Worm (Caenorhabditis elegans) whole organism, L4/young adult: Measurements from ENCODE around the gene W06G6.17.

Experiments
- W03F9.2 ChIP-seq: fragments of 150-350 bp; optimal IDR thresholded peaks from 2 replicates; lab custom pipeline; 2014; ENCODE audit warnings: missing biosample characterization, missing genetic modification characterization
- dao-5 ChIP-seq: sonication (generic microtip); optimal IDR thresholded peaks from 2 replicates; lab custom pipeline; 2016; ENCODE audit warnings: missing genotype, missing genetic modification characterization, moderate library complexity, missing compliant biosample characterization
- him-1 ChIP-seq: sonication (generic microtip); optimal IDR thresholded peaks from 2 replicates; lab custom pipeline; 2016; ENCODE audit warnings: missing genotype, missing genetic modification reagents, missing genetic modification characterization, missing compliant biosample characterization

Gene W06G6.17

DNA sequence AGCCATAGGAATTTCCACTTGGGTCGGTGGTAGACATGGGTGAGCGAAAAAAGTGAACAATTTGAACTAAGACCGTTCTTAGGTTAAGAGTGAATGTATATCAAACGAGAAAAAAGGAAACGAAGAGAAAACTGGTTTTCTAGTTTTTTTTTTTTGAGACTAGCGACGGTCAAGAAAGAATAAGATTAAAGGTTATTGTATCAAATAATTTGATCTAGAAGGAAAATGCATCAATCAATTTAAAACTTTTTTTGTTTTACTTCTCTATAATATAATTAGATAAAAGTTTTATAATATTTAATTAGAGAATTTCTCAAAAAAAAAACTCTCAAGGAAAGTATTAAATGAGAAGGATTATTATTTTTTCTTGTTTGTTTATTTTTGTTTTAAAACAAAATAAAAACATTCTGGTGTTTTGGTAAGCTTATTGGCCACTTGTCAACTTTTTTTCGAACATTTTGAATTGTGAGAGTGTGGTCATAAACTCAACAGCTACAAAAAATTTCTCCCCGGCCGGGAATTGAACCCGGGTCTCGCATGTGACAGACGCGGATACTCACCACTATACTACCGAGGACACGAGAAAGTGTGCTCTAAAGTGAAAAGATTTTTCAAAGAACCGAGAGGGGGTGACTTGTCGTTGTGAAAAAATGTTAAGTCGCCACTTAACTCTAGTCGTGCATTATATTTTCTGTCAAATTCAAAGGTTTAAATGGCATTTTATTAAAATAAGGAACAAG is at the start of gene W06G6.17:
Gene W06G6.17, minus strand, starts transcription at position 51 of the 740 bp plus-strand sequence.
- no peak for TF ChIP-seq him-1 (tag; lab: Kevin White, UChicago)
- TF ChIP-seq W03F9.2, result no peak
- no peak for TF ChIP-seq dao-5 (tag; lab: Kevin White, UChicago)

DNA sequence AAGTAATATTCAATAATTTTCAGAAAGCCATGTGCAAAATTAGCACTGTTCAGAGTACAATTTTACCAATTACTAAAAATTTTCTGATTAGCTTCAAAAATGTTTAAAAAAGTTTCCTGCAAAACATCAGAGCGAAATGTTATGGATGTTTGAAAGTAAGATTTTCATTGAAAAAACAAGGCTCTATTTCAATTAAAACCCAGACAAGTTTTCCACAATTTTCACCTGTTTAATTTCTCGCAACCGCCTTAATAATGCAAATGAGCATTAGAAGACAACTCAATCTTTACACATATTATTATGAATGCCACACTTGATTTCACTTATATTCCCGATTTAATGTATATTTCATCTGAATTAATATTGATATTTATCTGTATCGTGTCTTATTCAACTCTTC is 49.5 kb upstream of the W06G6.17 start, which contains the start of gene srz-101:
Gene srz-101, plus strand, starts transcription at position 301 of the 400 bp plus-strand sequence.
- TF ChIP-seq dao-5 (tag; lab: Kevin White, UChicago), result no peak
- no peak for TF ChIP-seq W03F9.2
- no peak for TF ChIP-seq him-1 (tag; lab: Kevin White, UChicago)

DNA sequence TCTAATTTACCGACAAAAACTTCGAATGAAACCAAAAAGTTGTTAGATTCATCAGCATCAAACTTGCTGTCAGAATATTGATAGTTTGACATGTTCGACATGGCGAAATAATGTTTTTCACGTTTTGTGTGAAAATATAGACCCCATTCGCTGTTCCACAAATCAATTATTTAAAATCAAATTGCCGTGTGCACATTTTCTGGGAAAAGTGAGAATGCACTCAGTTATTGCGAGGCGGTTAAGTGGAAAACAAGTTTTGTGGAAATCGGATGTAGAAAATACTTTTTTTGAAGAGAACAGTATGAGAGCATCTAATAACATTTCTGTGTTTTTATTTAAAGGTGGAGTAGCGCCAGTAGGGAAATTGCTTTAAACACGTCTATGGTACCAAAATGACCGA is 48.7 kb upstream of the W06G6.17 start, which contains the start of gene srw-42:
Gene srw-42, minus strand, starts transcription at position 101 of the 400 bp plus-strand sequence.
- TF ChIP-seq dao-5 (tag; lab: Kevin White, UChicago) (no peak), W03F9.2 (no peak), him-1 (tag; lab: Kevin White, UChicago) (no peak)

DNA sequence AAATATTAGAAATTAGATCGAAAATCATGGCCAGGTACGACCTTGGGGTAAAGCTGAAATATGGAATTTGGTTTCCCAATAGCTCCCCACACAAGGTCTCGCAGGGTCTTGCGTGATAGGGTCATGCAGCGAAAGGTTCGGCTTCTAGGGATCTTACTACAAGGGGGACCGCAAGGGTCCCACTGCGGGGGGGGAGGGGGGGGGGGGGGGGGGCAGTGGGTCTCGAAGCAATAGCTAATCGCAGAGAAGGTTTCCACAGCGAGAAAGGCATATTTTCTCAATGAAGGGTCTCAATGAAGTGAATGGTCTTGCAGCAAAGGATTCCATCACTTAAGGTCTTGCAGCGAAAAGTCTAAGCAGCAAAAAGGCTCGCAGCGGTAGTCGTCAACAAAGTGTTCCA is 47.9 kb upstream of the W06G6.17 start:
- TF ChIP-seq him-1 (tag; lab: Kevin White, UChicago), result no peak
- TF ChIP-seq dao-5 (tag; lab: Kevin White, UChicago), result no peak
- TF ChIP-seq W03F9.2, result no peak

DNA sequence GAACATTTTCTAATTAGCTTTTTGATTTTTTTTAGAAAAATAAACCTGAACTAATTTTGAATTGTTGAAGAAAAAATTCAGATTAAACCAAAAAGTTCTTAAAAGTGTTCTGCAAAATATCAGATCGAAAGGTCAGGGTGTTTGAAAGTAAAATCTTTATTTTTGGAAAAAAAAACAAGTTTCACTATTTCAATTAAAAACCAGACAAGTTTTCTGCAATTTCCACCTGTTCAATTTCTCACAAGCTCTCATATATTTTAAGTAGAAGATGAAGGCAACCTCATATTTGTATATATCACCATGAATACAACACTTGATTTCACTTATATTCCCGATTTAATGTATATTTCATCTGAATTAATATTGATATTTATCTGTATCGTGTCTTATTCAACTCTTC is 42.2 kb upstream of the W06G6.17 start, which contains the start of gene srz-102:
Gene srz-102, plus strand, starts transcription at position 301 of the 400 bp plus-strand sequence.
- no peak for TF ChIP-seq dao-5 (tag; lab: Kevin White, UChicago)
- no peak for TF ChIP-seq W03F9.2

DNA sequence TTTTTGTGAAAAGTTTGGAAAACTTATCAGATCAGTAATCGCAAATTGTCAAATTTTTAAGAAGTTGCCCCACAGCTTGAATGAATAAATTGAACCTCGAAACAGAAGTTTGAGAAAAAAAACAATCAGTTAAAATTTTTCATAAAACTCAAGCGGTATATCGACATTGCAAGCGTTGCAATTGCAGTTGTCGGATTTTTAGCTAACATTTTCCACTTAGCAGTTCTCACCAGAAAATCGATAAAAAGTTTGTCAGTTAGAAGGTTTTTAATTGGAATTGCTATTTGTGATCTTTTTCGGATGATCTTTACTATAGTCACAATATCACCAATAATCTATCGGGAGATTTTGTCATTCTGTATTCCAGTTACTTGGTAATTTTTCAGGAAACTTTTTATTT is 40.7 kb upstream of the W06G6.17 start, which contains the start of gene srw-43:
Gene srw-43, plus strand, starts transcription at position 301 of the 400 bp plus-strand sequence.
- TF ChIP-seq dao-5 (tag; lab: Kevin White, UChicago) (no peak), W03F9.2 (no peak), him-1 (tag; lab: Kevin White, UChicago) (no peak)

DNA sequence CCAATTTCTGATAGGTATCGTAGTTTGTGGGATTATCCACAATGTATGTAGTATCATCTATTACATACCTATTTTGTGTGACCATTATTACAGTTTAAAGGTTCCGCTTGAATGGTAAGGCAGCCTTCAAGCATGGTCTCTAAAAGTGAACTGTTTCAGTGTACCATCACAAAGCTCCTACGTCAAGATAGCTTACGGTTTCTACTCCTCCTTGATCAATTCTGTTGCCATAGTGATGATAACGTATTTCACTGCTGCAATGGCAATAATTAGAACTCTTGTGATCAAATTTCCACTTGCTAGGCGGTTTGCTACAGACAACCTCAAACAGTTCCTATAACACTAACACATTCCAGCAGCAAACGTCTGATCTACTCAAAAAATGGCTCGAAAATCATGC is 38.3 kb upstream of the W06G6.17 start:
- TF ChIP-seq W03F9.2, result no peak
- no peak for TF ChIP-seq dao-5 (tag; lab: Kevin White, UChicago)

DNA sequence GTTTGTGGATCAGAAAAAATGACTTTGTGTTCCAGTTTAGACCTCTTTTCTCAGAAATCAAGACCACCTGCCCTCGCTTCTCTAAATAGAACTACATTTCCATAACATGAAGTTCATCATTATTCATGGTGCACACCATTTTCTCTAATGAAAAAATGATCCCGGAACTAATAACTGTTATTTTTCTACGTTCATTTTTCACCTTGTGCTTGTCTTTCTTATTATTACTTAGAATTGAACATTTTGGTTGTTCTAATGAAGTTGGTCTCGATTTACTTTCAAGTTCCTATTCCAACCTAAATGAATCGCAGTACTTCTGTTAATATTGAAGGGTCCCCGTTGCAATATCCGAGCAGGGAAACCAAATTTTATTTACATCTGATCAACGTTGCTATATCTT is 37.8 kb upstream of the W06G6.17 start, which contains the start of gene srw-36:
Gene srw-36, plus strand, starts transcription at position 301 of the 400 bp plus-strand sequence.
- TF ChIP-seq him-1 (tag; lab: Kevin White, UChicago) (no peak), dao-5 (tag; lab: Kevin White, UChicago) (no peak), W03F9.2 (no peak)

DNA sequence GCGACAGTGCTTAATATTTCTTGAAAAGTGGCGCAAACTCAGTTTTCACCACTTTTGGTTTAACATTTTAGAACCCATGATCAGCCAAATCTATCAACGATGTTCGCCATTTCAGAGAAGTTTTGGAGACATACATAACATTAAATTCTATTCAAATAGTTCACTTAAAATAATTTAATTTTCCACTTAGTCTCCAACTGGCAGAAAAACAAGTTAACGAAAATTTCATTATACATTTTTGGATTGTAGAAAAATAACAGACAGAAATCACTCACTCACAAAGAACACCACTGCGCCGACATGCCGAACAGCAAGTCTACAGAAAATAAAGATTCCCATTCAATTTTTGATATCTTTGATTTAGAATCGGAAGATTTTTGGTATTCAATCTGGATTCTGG is 34.9 kb upstream of the W06G6.17 start, which contains the start of gene srw-44:
Gene srw-44, plus strand, starts transcription at position 301 of the 400 bp plus-strand sequence.
- TF ChIP-seq him-1 (tag; lab: Kevin White, UChicago) (no peak), dao-5 (tag; lab: Kevin White, UChicago) (no peak), W03F9.2 (no peak)

DNA sequence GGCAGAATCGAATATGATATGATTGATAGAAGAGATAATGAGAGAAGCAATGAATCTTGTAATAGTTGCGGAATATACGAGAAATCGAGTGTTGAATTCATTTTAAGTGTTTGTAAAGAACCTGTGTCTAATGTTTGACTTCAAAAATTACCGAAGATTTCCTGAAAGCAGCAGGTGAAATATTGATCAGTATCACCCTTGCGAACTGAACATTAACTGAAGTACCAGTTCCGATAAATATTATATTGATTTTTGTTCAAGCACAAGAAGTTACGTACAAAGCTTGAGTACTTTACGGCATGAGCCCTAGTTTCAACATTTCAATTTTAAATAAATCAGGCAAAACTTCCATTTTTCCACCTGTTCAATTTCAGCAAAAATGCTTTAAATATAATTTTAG is 34.2 kb upstream of the W06G6.17 start, which contains the start of gene srz-103:
Gene srz-103, minus strand, starts transcription at position 101 of the 400 bp plus-strand sequence.
- TF ChIP-seq W03F9.2, result no peak
- TF ChIP-seq dao-5 (tag; lab: Kevin White, UChicago), result no peak
- no peak for TF ChIP-seq him-1 (tag; lab: Kevin White, UChicago)

DNA sequence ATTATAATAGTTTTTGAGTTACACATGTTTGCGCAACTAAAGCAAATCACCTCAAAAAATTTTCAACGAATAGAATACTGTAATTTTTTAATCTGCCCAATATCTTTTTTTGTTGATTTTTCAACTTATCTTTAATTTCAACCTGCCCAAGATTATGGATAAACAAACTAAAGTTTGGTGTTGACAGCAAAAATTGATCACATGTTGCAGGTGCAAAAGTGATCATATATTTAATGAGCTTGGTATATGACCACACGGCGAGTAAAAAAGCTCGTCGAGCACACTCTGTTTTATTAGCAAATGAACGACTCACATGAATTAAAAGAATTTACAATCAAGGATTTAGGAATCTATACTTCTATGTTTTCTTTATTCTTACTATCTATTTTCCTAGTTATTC is 30.5 kb upstream of the W06G6.17 start, which contains the start of gene srz-1:
Gene srz-1, plus strand, starts transcription at position 301 of the 400 bp plus-strand sequence.
- TF ChIP-seq him-1 (tag; lab: Kevin White, UChicago), result no peak
- no peak for TF ChIP-seq W03F9.2
- no peak for TF ChIP-seq dao-5 (tag; lab: Kevin White, UChicago)

DNA sequence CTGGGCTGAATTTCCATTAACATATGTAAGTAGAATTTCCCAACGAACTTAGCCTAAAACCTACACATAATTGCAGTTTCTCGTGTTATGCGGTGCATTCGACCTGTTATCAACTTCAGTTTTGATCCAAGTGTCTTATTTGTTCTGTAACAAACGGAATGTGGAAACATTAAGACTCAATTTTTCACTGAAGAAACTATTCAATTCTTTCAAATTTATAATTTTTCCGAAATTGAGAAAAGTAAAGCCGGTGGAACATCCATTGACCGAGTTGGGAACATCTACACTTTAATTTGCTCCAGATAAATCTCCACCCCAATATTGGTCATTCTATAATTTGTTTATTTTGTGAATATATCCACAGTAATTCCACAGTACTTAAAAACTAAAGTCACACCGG is 29.3 kb upstream of the W06G6.17 start:
- TF ChIP-seq dao-5 (tag; lab: Kevin White, UChicago), result no peak

DNA sequence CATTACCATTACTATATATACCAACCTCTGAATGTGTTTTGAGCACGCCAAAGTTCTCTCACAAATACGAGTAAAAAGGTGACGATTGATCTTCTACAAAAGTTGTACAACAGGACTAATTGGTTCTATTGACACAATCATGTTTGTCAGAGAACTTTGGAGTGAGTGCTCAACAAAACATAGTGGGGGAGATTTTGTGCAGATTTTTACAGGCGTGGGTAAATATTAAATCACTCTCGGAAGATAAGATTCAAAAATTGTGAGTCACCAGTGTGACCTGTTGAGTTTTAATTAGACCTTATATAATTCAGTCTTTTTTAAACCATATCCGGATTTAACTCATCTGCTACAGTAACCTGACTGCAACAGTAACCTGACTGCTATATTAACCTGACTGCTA is 27.1 kb upstream of the W06G6.17 start, which contains the start of gene F14F8.8:
Gene F14F8.8, minus strand, starts transcription at position 101 of the 400 bp plus-strand sequence.
- TF ChIP-seq him-1 (tag; lab: Kevin White, UChicago) (no peak), dao-5 (tag; lab: Kevin White, UChicago) (no peak), W03F9.2 (no peak)

DNA sequence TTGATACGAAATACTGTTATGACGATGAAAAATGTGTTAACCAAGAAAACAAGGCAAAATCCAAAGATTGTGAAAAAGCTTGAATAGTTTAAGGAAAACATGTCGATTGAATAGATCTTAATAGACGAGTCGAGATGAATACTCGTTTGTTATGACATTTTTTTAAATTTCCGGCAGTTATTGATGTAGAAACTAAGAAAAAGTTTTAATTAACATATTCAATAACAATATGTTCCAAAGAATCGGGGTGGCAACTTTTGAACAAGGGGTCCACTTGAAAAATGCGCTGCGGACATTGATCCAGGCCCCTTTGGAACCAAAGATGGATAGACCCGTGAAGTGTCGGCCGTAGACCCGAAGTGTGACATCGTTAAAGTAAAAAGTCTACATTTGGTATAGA is 26.1 kb upstream of the W06G6.17 start, which contains the start of gene str-61:
Gene str-61, minus strand, starts transcription at position 101 of the 400 bp plus-strand sequence.
- TF ChIP-seq W03F9.2 (no peak), him-1 (tag; lab: Kevin White, UChicago) (no peak), dao-5 (tag; lab: Kevin White, UChicago) (no peak)
